Worm (Caenorhabditis elegans) whole organism, L2 larva: ENCODE data around the gene F59D12.5.

Experiments used
- aly-2 ChIP-seq: fragments of 150-350 bp; optimal IDR thresholded peaks from 2 replicates; lab custom pipeline; 2014; ENCODE audit warnings: missing biosample characterization, missing genetic modification characterization
- ama-1 ChIP-seq: fragments of 150-350 bp; optimal IDR thresholded peaks from 2 replicates; lab custom pipeline; 2018; ENCODE audit warnings: inconsistent platforms
- elt-1 ChIP-seq: fragments of 150-350 bp; optimal IDR thresholded peaks from 2 replicates; lab custom pipeline; 2014; ENCODE audit warnings: missing biosample characterization, missing genetic modification characterization
- lin-13 ChIP-seq: fragments of 150-350 bp; optimal IDR thresholded peaks from 2 replicates; lab custom pipeline; 2014; ENCODE audit warnings: missing biosample characterization, missing genetic modification reagents, missing genetic modification characterization
- mab-5 ChIP-seq: fragments of 150-350 bp; optimal IDR thresholded peaks from 2 replicates; lab custom pipeline; 2014; ENCODE audit warnings: missing biosample characterization, missing genetic modification characterization
- nhr-12 ChIP-seq: fragments of 150-350 bp; optimal IDR thresholded peaks from 2 replicates; lab custom pipeline; 2014; ENCODE audit warnings: missing biosample characterization, missing genetic modification characterization
- nhr-23 ChIP-seq: fragments of 150-350 bp; optimal IDR thresholded peaks from 2 replicates; lab custom pipeline; 2014; ENCODE audit warnings: missing biosample characterization, missing genetic modification reagents, missing genetic modification characterization
- nhr-237 ChIP-seq: fragments of 150-350 bp; optimal IDR thresholded peaks from 2 replicates; lab custom pipeline; 2014; ENCODE audit warnings: missing biosample characterization, missing genetic modification characterization
- nhr-25 ChIP-seq: fragments of 150-350 bp; sonication (generic microtip); optimal IDR thresholded peaks from 3 replicates; lab custom pipeline; 2014; ENCODE audit warnings: missing biosample characterization, missing genetic modification characterization
- nhr-77 ChIP-seq: fragments of 150-350 bp; optimal IDR thresholded peaks from 2 replicates; lab custom pipeline; 2014; ENCODE audit warnings: missing biosample characterization, missing genetic modification characterization
- skn-1 ChIP-seq: sonication (generic microtip); optimal IDR thresholded peaks from 2 replicates; lab custom pipeline; 2017; ENCODE audit warnings: missing biosample characterization, missing genetic modification characterization
- unc-39 ChIP-seq: fragments of 150-350 bp; optimal IDR thresholded peaks from 2 replicates; lab custom pipeline; 2014; ENCODE audit warnings: missing biosample characterization, missing genetic modification characterization
- ztf-11 ChIP-seq: sonication (generic microtip); optimal IDR thresholded peaks from 2 replicates; lab custom pipeline; 2017; ENCODE audit warnings: missing biosample characterization, missing genetic modification characterization

DNA sequence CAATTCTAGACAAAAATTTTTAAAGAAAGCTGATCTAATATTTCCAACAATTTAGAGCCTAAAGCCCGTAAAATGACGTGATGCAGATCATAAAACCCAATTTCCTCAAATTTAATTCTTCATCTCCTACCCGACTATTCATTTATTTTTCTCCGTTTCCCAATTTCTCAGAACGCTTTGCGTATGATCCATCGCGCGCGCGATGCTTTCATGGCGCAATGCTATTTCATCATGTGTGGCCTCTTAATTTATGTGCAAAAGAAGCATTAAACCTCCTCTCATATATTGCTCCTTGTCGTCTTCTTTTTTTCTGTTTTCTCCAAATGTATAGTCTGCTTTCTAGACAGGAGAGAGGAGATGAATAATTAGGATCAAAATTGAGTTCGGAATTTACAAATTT is 21.5 kb upstream of the F59D12.5 start:
- TF ChIP-seq mab-5 (tag; lab: Kevin White, UChicago) (no peak), nhr-237 (tag; lab: Kevin White, UChicago) (no peak), ztf-11 (tag; lab: Kevin White, UChicago) (no peak), aly-2 (no peak), skn-1 (tag; lab: Kevin White, UChicago) (no peak), elt-1 (tag; lab: Kevin White, UChicago) (no peak), ama-1 (lab: Kevin White, UChicago) (no peak), lin-13 (GFP tag; lab: Kevin White, UChicago) (no peak), nhr-23 (tag; lab: Kevin White, UChicago) (no peak), nhr-12 (no peak), nhr-25 (tag; lab: Kevin White, UChicago) (no peak), nhr-77 (no peak), unc-39 (tag; lab: Kevin White, UChicago) (no peak)
